Worm (Caenorhabditis elegans): ENCODE measurements around the gene T28B11.1.

ce11 chrV:10723181-10723580 lies 9.0 kb downstream of the T28B11.1 start:
- TF ChIP-seq unc-62 (GFP tag; optimal IDR thresholded peaks at IDR 0.05) (no peak), ztf-11 (tag; optimal IDR thresholded peaks at IDR 0.05) (no peak), nhr-237 (tag; optimal IDR thresholded peaks at IDR 0.05) (no peak), elt-3 (tag; optimal IDR thresholded peaks at IDR 0.05) (no peak), aly-2 (tag; optimal IDR thresholded peaks at IDR 0.05) (no peak), blmp-1 (tag; optimal IDR thresholded peaks at IDR 0.05; ENCODE audit: insufficient read depth) (no peak)
